Worm (Caenorhabditis elegans) whole organism, midembryonic: ENCODE results near the gene R01B10.2.
"Not testable (repeated sequence)": the region's sequence is repeated elsewhere in the genome, so short reads cannot be mapped to it uniquely, and the experiment has no call there.

Source experiments
- T22C8.4 ChIP-seq: fragments of 200-800 bp; sonication (Bioruptor generic); IDR thresholded peaks from 2 replicates; pipeline ENCODE4 v1.3.6; 2022; ENCODE audit warnings: missing genetic modification characterization, missing compliant biosample characterization
- flt-1 ChIP-seq: fragments of 200-800 bp; sonication (Bioruptor generic); IDR thresholded peaks from 2 replicates; pipeline ENCODE4 v1.3.6; 2022; ENCODE audit warnings: missing genetic modification characterization, missing compliant biosample characterization
- klf-2 ChIP-seq: fragments of 200-800 bp; sonication (Bioruptor generic); conservative IDR thresholded peaks from 2 replicates; pipeline ENCODE4 v1.3.6; 2022; ENCODE audit warnings: missing genetic modification reagents, missing genetic modification characterization, missing compliant biosample characterization
- med-1 ChIP-seq: sonication (generic microtip); optimal IDR thresholded peaks from 2 replicates; lab custom pipeline; 2017; ENCODE audit warnings: missing genetic modification characterization, mild to moderate bottlenecking, missing compliant biosample characterization, antibody characterized with exemption, missing genetic modification reagents; ENCODE audit not compliant: insufficient read depth
- ref-1 ChIP-seq: fragments of 200-800 bp; sonication (Bioruptor generic); conservative IDR thresholded peaks from 2 replicates; pipeline ENCODE4 v1.3.6; 2022; ENCODE audit warnings: missing genetic modification reagents, missing genetic modification characterization, missing compliant biosample characterization
- tab-1 ChIP-seq: fragments of 200-800 bp; sonication (Bioruptor generic); IDR thresholded peaks from 2 replicates; pipeline ENCODE4 v1.3.6; 2022; ENCODE audit warnings: missing genetic modification characterization, missing compliant biosample characterization
- ztf-23 ChIP-seq: fragments of 200-800 bp; sonication (Bioruptor generic); IDR thresholded peaks from 2 replicates; pipeline ENCODE4 v1.3.6; 2022; ENCODE audit warnings: missing genetic modification reagents, missing genetic modification characterization, missing compliant biosample characterization
- ztf-29 ChIP-seq: fragments of 200-800 bp; sonication (Bioruptor generic); IDR thresholded peaks from 2 replicates; pipeline ENCODE4 v1.3.6; 2022; ENCODE audit warnings: missing genetic modification reagents, missing genetic modification characterization, missing compliant biosample characterization

- not testable (repeated sequence) for TF ChIP-seq flt-1; klf-2; ref-1 (GFP tag; lab: Robert Waterston, UW); T22C8.4; tab-1 (GFP tag; lab: Robert Waterston, UW); ztf-23 (GFP tag; lab: Robert Waterston, UW); med-1 (GFP tag; lab: Kevin White, UChicago); ztf-29 (GFP tag; lab: Robert Waterston, UW)
These were observed 2.7 kb downstream of the R01B10.2 start, which contains the start of gene F29G9.1 for ce11 chrV:6038405-6039151.
